Worm (Caenorhabditis elegans) whole organism, dauer: ENCODE data around the gene col-2.

ENCODE experiments used
- unc-62 ChIP-seq: sonication (generic microtip); optimal IDR thresholded peaks from 2 replicates; lab custom pipeline; 2017; ENCODE audit warnings: missing biosample characterization, missing genetic modification reagents, missing genetic modification characterization

Gene col-2

ce11 chrIV:10084323-10084959, 810 bp downstream of the col-2 start, which contains the start of gene W01B6.8:
Gene W01B6.8 (minus strand): TSS chrIV:10084373.
- TF ChIP-seq unc-62 = no peak

- TF ChIP-seq unc-62 = no peak
These were observed 4.4 kb downstream of the col-2 start, which contains the start of gene W01B6.6 for ce11 chrIV:10080816-10081215. Gene W01B6.6 (plus strand): TSS chrIV:10081116.

- no peak for TF ChIP-seq unc-62
These were observed 7.2 kb downstream of the col-2 start for ce11 chrIV:10078003-10078402.

ce11 chrIV:10075899-10076298, 9.4 kb downstream of the col-2 start, which contains the start of gene W01B6.5:
Gene W01B6.5 (plus strand): TSS chrIV:10076199.
- no peak for TF ChIP-seq unc-62

- TF ChIP-seq unc-62 = no peak
These were observed 10.2 kb downstream of the col-2 start, which contains the start of the genes ttbk-4 and W01B6.4 for ce11 chrIV:10075034-10075510. Gene ttbk-4 (minus strand): TSS chrIV:10075134. Gene W01B6.4 (plus strand): TSS chrIV:10075460.

- no peak for TF ChIP-seq unc-62
These were observed 12.7 kb downstream of the col-2 start, which contains the start of gene W01B6.3 for ce11 chrIV:10072527-10072926. Gene W01B6.3 (minus strand): TSS chrIV:10072627.

ce11 chrIV:10068266-10068665, 17.0 kb downstream of the col-2 start:
- no peak for TF ChIP-seq unc-62

- TF ChIP-seq unc-62 = no peak
These were observed 17.7 kb downstream of the col-2 start, which contains the start of gene cwn-2 for ce11 chrIV:10067541-10067940. Gene cwn-2 (plus strand): TSS chrIV:10067816.

ce11 chrIV:10066456-10066855, 18.8 kb downstream of the col-2 start:
- no peak for TF ChIP-seq unc-62

- TF ChIP-seq unc-62 = no peak
These were observed 20.1 kb downstream of the col-2 start for ce11 chrIV:10065159-10065558.

- TF ChIP-seq unc-62 = no peak
These were observed 21.3 kb downstream of the col-2 start for ce11 chrIV:10063941-10064340.

ce11 chrIV:10062728-10063127, 22.5 kb downstream of the col-2 start, which contains the start of gene ipla-7:
Gene ipla-7 (minus strand): TSS chrIV:10062849.
- no peak for TF ChIP-seq unc-62

ce11 chrIV:10060795-10061194, 24.5 kb downstream of the col-2 start:
- no peak for TF ChIP-seq unc-62

ce11 chrIV:10059175-10059574, 26.1 kb downstream of the col-2 start:
- no peak for TF ChIP-seq unc-62

ce11 chrIV:10056138-10056537, 29.1 kb downstream of the col-2 start, which contains the start of gene T04B2.7:
Gene T04B2.7 (minus strand): TSS chrIV:10056238.
- TF ChIP-seq unc-62 = no peak

- no peak for TF ChIP-seq unc-62
These were observed 31.7 kb downstream of the col-2 start, which contains the start of gene srv-12 for ce11 chrIV:10053550-10053949. Gene srv-12 (minus strand): TSS chrIV:10053650.

- TF ChIP-seq unc-62 = no peak
These were observed 34.2 kb downstream of the col-2 start, which contains the start of gene T04B2.8 for ce11 chrIV:10051088-10051487. Gene T04B2.8 (minus strand): TSS chrIV:10051188.

- no peak for TF ChIP-seq unc-62
These were observed 37.0 kb downstream of the col-2 start for ce11 chrIV:10048268-10048667.
